Fruit fly (Drosophila melanogaster): ENCODE results near the gene CG34140.

CG34140 gene

DNA sequence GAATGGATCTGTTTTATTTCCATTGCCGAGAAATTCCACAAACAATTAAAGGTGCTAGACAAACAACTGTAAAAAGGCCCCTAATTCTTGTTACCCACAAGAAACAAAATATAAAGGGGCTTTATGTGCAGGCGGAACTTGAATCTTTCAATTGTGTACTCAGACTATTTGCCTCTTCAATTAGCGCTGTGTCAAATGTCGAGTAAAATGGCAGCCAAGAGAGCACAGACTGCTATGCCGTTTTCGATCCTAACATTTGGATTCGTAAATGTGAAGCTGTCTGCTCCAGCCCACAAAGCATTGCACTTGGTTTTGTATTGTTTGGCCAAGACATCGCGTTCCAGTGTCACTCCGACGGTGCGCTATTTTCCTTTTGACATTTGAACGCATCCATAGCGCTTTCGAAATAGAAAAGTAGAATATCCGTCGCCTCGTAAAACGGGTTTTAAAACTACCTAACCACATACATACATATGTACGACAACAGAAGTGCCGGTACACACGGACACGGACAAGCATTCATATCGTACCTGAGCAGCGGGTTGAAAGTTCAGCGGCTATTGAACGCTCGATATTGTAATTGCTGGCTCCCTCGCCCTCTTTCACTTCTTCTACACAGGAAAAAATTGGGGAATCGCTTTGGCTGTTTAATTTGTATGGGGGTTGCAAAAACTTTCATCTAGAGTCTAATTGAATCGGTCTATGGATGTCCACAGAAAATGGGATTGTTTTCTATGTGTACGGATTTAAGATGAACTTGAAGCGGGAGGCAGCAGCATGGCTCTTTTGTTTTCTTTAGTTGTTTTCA is 18.0 kb downstream of the CG34140 start (continued):
- TF ChIP-seq topi (GFP tag; optimal IDR thresholded peaks at IDR 0.05): peak; percentile 50
- peak; percentile 54 for TF ChIP-seq lz (GFP tag; optimal IDR thresholded peaks at IDR 0.05)
- peak; percentile 24 for TF ChIP-seq CG11902 (GFP tag; optimal IDR thresholded peaks at IDR 0.05)
- TF ChIP-seq CG9139 (GFP tag; optimal IDR thresholded peaks at IDR 0.05): no peak
- TF ChIP-seq dsx (GFP tag; optimal IDR thresholded peaks at IDR 0.05; ENCODE audit: poor library complexity, severe bottlenecking): peak; percentile 45
- TF ChIP-seq salr (GFP tag; optimal IDR thresholded peaks at IDR 0.05): peak in 1 of 2 experiments; percentile 23
- TF ChIP-seq achi (GFP tag; optimal IDR thresholded peaks at IDR 0.05): peak; percentile 34
- TF ChIP-seq Smox (GFP tag; optimal IDR thresholded peaks at IDR 0.05): peak; percentile 26
- TF ChIP-seq CG4318 (GFP tag; optimal IDR thresholded peaks at IDR 0.05): no peak
- TF ChIP-seq Sox15 (GFP tag; optimal IDR thresholded peaks at IDR 0.05): peak; percentile 9
- TF ChIP-seq Gug (GFP tag; IDR thresholded peaks at IDR 0.05): 0 out of 2 replicates have a peak, but pooled peaks have one; percentile 8
- TF ChIP-seq Lpt (GFP tag; optimal IDR thresholded peaks at IDR 0.05): peak; percentile 60
- peak; percentile 67 for TF ChIP-seq CG6163 (GFP tag; IDR thresholded peaks at IDR 0.05)
- peak; percentile 36 for TF ChIP-seq vri (GFP tag; optimal IDR thresholded peaks at IDR 0.05)
- TF ChIP-seq esn (GFP tag; optimal IDR thresholded peaks at IDR 0.05): peak; percentile 65
- TF ChIP-seq CG16779 (tag; optimal IDR thresholded peaks at IDR 0.05): no peak
- TF ChIP-seq Eip93F (GFP tag; optimal IDR thresholded peaks at IDR 0.05): no peak
- TF ChIP-seq eg (GFP tag; IDR thresholded peaks at IDR 0.05): 0 out of 3 replicates have a peak, but pooled peaks have one; percentile 25
- peak; percentile 46 for TF ChIP-seq cyc (GFP tag; optimal IDR thresholded peaks at IDR 0.05)
- TF ChIP-seq Hr38 (GFP tag; optimal IDR thresholded peaks at IDR 0.05): no peak
- TF ChIP-seq pdm3 (GFP tag; optimal IDR thresholded peaks at IDR 0.05): no peak
- TF ChIP-seq fd85E (GFP tag; optimal IDR thresholded peaks at IDR 0.05): no peak
- peak; percentile 34 for TF ChIP-seq CG10669 (GFP tag; optimal IDR thresholded peaks at IDR 0.05)
- TF ChIP-seq CG8319 (GFP tag; optimal IDR thresholded peaks at IDR 0.05): no peak
- TF ChIP-seq Ets21C (GFP tag; optimal IDR thresholded peaks at IDR 0.05): peak; percentile 33
- peak; percentile 0 for TF ChIP-seq dac (GFP tag; optimal IDR thresholded peaks at IDR 0.05)
- no peak for TF ChIP-seq spab (GFP tag; optimal IDR thresholded peaks at IDR 0.05)
- TF ChIP-seq CG1621 (tag; optimal IDR thresholded peaks at IDR 0.05): peak; percentile 3
- TF ChIP-seq CG8119 (GFP tag; IDR thresholded peaks at IDR 0.05): peak; percentile 54; the same call in 1 of the 3 replicates
- peak; percentile 32 for TF ChIP-seq CG6808 (GFP tag; optimal IDR thresholded peaks at IDR 0.05)
- TF ChIP-seq Ets96B (tag; optimal IDR thresholded peaks at IDR 0.05): peak; percentile 45
- peak; percentile 64 for TF ChIP-seq fkh (GFP tag; optimal IDR thresholded peaks at IDR 0.05)
- peak; percentile 81 for TF ChIP-seq svp (GFP tag)
- peak; percentile 59 for TF ChIP-seq CG6792 (GFP tag; optimal IDR thresholded peaks at IDR 0.05)
- TF ChIP-seq Eip78C (GFP tag): peak; percentile 91

dm6 chr3L:161833-162587 is 22.2 kb downstream of the CG34140 start:
- TF ChIP-seq dac (GFP tag; optimal IDR thresholded peaks at IDR 0.05) (no peak), Eip93F (GFP tag; optimal IDR thresholded peaks at IDR 0.05) (no peak), vri (GFP tag; optimal IDR thresholded peaks at IDR 0.05) (no peak), spab (GFP tag; optimal IDR thresholded peaks at IDR 0.05) (no peak)

DNA sequence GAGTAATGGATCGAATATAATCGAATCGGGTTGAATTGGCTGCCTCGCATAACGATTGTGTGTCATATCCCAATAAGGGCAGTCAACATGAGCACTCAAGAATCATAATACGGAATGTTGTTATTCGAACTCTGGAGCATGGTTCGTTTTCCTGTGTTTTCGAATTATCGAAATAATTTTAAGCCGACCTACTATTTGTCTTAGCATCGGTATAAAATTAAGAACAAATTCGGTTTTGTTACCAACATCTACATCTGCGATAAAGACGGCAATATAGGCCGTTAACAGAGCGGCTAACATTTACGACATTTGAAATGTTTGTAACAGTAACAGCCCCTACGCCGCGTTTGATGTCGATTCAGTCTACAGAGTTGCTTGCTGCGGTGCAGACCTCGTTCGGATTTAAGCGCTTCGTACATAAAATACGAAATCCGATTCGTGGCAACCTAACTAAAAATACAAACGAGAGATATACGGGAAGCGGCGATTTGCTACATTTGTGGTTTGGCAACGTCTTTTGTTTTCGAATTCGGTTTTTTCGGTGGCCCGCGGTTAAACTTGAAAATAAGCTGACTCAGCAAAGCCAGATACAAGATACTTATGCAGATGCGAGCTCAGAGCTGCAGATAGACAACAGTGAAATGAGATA is 23.7 kb downstream of the CG34140 start:
- TF ChIP-seq cyc (GFP tag; optimal IDR thresholded peaks at IDR 0.05) (no peak), vri (GFP tag; optimal IDR thresholded peaks at IDR 0.05) (peak; percentile 47), CG6854 (GFP tag; optimal IDR thresholded peaks at IDR 0.05) (peak; percentile 42), CG8632 (GFP tag; optimal IDR thresholded peaks at IDR 0.05) (no peak), fkh (GFP tag; optimal IDR thresholded peaks at IDR 0.05) (peak; percentile 24), fd59A (GFP tag; optimal IDR thresholded peaks at IDR 0.05) (no peak), dsx (GFP tag; optimal IDR thresholded peaks at IDR 0.05; ENCODE audit: poor library complexity, severe bottlenecking) (peak; percentile 44), CG11294 (GFP tag; IDR thresholded peaks at IDR 0.05) (no peak), CG7368 (GFP tag; optimal IDR thresholded peaks at IDR 0.05) (no peak), svp (GFP tag) (peak; percentile 75), CG15336 (GFP tag; IDR thresholded peaks at IDR 0.05) (peak; percentile 22; the same call in 1 of the 2 replicates), Gug (GFP tag; IDR thresholded peaks at IDR 0.05) (no peak), Hr38 (GFP tag; optimal IDR thresholded peaks at IDR 0.05) (no peak), CG3919 (GFP tag; optimal IDR thresholded peaks at IDR 0.05) (no peak), CG8119 (GFP tag; IDR thresholded peaks at IDR 0.05) (peak; percentile 42; the same call in 2 of the 3 replicates), fd85E (GFP tag; optimal IDR thresholded peaks at IDR 0.05) (no peak), Met (GFP tag; optimal IDR thresholded peaks at IDR 0.05) (no peak), Blimp-1 (GFP tag; optimal IDR thresholded peaks at IDR 0.05) (peak; percentile 21)

All from whole organism, prepupa.